Worm (Caenorhabditis elegans): Measurements from ENCODE around the gene perm-5.

Gene perm-5

ce11 chrIV:5652811-5653483, 50.3 kb downstream of the perm-5 start:
- TF ChIP-seq tab-1 (GFP tag; IDR thresholded peaks at IDR 0.05) (no peak), T22C8.4 (GFP tag; IDR thresholded peaks at IDR 0.05) (no peak), ref-1 (GFP tag; conservative IDR thresholded peaks at IDR 0.05) (no peak), med-1 (GFP tag; optimal IDR thresholded peaks at IDR 0.05; ENCODE audit: insufficient read depth) (no peak), flt-1 (GFP tag; IDR thresholded peaks at IDR 0.05) (no peak), klf-2 (GFP tag; conservative IDR thresholded peaks at IDR 0.05) (no peak), ztf-29 (GFP tag; IDR thresholded peaks at IDR 0.05) (no peak), cog-1 (tag; optimal IDR thresholded peaks at IDR 0.05) (no peak), ztf-23 (GFP tag; IDR thresholded peaks at IDR 0.05) (no peak)

DNA sequence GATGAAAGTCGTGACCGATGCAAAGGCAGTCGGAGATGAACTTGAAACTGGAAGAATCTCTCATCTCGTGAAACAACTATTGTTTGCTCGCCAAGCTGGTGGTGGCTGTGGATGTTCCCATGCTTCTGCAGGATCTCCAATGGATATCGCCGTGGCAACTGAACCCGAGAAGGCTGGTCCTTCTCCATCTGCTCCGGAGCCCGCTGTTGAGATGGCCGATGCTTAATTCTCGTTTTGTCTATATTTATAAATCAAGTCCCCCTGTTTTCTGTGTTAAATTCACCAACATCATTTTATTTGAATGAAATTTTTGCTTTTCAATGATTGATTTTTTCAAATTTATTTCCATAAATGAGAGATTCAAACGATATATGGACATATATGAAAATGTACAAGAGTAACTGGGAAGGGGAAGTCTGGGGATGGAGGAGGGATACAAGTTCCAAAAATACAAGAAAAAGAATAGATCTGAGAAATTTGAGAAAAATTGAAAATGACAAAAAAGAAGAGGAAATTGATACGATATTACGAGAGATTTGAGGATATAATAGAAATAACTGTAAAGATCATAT, 52.4 kb downstream of the perm-5 start:
- no peak for TF ChIP-seq tab-1 (GFP tag; IDR thresholded peaks at IDR 0.05)
- no peak for TF ChIP-seq ref-1 (GFP tag; conservative IDR thresholded peaks at IDR 0.05)
- no peak for TF ChIP-seq flt-1 (GFP tag; IDR thresholded peaks at IDR 0.05)
- TF ChIP-seq ztf-29 (GFP tag; IDR thresholded peaks at IDR 0.05) = no peak
- no peak for TF ChIP-seq ztf-23 (GFP tag; IDR thresholded peaks at IDR 0.05)
- no peak for TF ChIP-seq T22C8.4 (GFP tag; IDR thresholded peaks at IDR 0.05)
- TF ChIP-seq cog-1 (tag; optimal IDR thresholded peaks at IDR 0.05) = no peak
- TF ChIP-seq med-1 (GFP tag; optimal IDR thresholded peaks at IDR 0.05; ENCODE audit: insufficient read depth) = no peak
- no peak for TF ChIP-seq klf-2 (GFP tag; conservative IDR thresholded peaks at IDR 0.05)

ce11 chrIV:5649073-5649583, 54.1 kb downstream of the perm-5 start, which contains the start of gene csn-5:
TSS of gene csn-5 (plus strand) at chrIV:5649533.
- TF ChIP-seq klf-2 (GFP tag; conservative IDR thresholded peaks at IDR 0.05) = no peak
- no peak for TF ChIP-seq tab-1 (GFP tag; IDR thresholded peaks at IDR 0.05)
- TF ChIP-seq ref-1 (GFP tag; conservative IDR thresholded peaks at IDR 0.05) = no peak
- TF ChIP-seq ztf-29 (GFP tag; IDR thresholded peaks at IDR 0.05) = no peak
- TF ChIP-seq T22C8.4 (GFP tag; IDR thresholded peaks at IDR 0.05) = no peak
- no peak for TF ChIP-seq flt-1 (GFP tag; IDR thresholded peaks at IDR 0.05)
- TF ChIP-seq cog-1 (tag; optimal IDR thresholded peaks at IDR 0.05) = no peak
- TF ChIP-seq med-1 (GFP tag; optimal IDR thresholded peaks at IDR 0.05; ENCODE audit: insufficient read depth) = no peak
- no peak for TF ChIP-seq ztf-23 (GFP tag; IDR thresholded peaks at IDR 0.05)

Measured in whole organism, midembryonic.